Worm (Caenorhabditis elegans): Measurements from ENCODE around the gene C50E10.1.

C50E10.1 gene

DNA sequence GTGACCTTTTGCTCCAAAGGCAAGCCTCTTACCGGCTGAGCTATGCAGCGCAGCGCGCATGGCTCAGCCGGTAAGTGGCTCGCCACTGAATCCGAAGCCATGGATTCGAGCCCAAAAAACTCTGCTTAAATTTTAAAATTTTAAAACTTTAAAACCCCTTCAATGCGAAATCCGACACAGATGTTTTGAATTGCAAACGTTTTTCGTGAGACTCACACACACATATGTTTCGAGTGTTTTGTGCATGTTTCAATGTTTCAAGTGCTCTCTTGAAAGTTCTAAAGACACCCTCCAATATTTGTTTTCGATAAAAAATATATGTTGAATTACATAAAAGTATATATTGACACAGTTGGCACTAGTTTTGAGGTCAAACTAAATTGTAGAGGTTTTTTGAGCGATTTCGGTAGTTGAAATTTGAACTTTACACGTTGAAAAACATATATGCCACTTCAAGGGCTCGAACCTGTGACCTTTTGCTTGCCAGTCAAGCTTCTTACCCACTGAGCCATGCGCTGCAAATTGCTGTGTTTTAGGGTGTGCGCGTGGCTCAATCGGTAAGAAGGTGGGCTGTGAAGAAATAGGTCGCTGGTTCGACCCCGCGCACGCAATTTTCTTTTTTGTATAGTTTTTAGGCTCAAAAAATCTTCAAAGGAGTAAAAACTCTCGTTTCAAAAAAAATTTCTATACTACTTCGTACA, 44.2 kb upstream of the C50E10.1 start:
- TF ChIP-seq aly-2 (tag; optimal IDR thresholded peaks at IDR 0.05), result no peak
- TF ChIP-seq unc-55 (GFP tag; optimal IDR thresholded peaks at IDR 0.05), result no peak
- TF ChIP-seq lin-13 (GFP tag; optimal IDR thresholded peaks at IDR 0.05), result no peak

DNA sequence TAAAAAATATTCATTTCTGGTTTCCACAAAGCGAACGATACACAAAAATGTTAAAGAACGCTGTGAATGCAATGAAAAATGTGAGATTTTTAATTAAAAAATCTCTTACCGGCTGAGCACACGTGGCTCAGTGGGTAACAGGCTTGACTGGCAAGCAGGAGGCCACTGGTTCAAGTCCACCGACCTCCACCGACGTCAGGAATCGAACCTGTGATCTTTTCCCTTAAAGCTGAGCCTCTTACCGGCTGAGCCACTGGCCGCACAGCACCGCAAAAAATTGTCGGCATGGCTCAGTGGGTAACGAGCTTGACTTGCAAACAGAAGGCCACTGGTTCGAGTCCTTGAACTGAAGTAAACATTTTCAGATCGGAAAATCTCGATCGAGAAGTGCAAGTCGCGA, 42.5 kb upstream of the C50E10.1 start, which contains the start of gene C44C11.6:
C44C11.6 (plus strand) TSS at position 23 of the 400 bp plus-strand sequence.
- TF ChIP-seq F13H6.1 (tag; optimal IDR thresholded peaks at IDR 0.05) (peak; percentile 5), nhr-129 (tag; optimal IDR thresholded peaks at IDR 0.05) (peak; percentile 11), elt-3 (tag; optimal IDR thresholded peaks at IDR 0.05) (no peak)

DNA sequence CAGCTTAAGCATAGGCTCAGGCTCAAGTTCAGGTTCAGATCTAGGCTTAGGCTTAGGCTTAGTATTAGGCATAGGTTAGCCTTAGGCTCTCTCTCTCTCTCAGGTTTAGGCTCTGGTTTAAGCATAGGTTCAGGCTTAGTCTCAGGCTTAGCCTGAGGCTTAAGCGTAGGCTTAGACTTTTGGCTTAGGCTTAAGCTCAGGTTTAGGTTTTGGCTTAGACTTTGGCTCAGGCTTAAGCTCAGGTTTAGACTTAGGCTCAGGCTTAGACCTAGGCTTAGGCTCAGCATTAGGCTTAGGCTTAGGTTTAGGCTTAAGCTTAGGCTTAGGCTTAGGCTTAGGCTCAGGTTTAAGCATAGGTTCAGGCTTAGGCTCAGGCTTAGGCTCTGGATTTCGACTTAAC, 41.5 kb upstream of the C50E10.1 start:
- TF ChIP-seq ZK546.5 (tag; optimal IDR thresholded peaks at IDR 0.05) (no peak), Y55F3AM.14 (GFP tag; optimal IDR thresholded peaks at IDR 0.05) (no peak), nhr-6 (tag; optimal IDR thresholded peaks at IDR 0.05) (no peak), lin-13 (GFP tag; optimal IDR thresholded peaks at IDR 0.05) (no peak), unc-62 (GFP tag; optimal IDR thresholded peaks at IDR 0.05) (no peak), elt-3 (tag; optimal IDR thresholded peaks at IDR 0.05) (no peak), dmd-4 (tag; optimal IDR thresholded peaks at IDR 0.05) (no peak), R02D3.7 (tag; optimal IDR thresholded peaks at IDR 0.05) (no peak), aly-2 (tag; optimal IDR thresholded peaks at IDR 0.05) (no peak), nhr-11 (tag; optimal IDR thresholded peaks at IDR 0.05) (no peak), sem-4 (tag; optimal IDR thresholded peaks at IDR 0.05) (no peak), lin-39 (tag; optimal IDR thresholded peaks at IDR 0.05) (no peak), mdl-1 (tag; optimal IDR thresholded peaks at IDR 0.05) (no peak), nhr-23 (tag; optimal IDR thresholded peaks at IDR 0.05) (no peak), mab-5 (tag; optimal IDR thresholded peaks at IDR 0.05) (no peak)

DNA sequence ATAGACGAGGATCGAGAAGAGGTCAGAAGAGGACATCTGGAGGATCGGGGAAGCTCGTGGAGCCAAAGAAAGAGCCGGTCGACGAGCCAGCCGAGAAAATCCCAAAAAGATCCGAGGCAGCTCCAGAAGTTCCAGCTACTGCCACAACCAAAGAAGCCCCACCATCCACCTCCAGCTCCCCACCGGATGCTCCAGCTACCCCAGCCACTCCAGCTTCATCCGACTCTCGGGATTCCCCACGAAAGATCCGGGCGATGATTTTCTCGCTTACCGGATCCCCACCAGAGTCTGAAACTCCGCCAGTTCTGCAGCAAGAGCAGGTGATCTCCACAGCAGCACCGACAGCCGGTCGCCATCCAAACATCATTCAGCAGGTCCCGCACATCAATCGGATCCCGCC, 40.7 kb upstream of the C50E10.1 start:
- TF ChIP-seq ztf-1 (GFP tag; conservative IDR thresholded peaks at IDR 0.05) (no peak), nhr-237 (tag; optimal IDR thresholded peaks at IDR 0.05) (no peak), nhr-11 (tag; optimal IDR thresholded peaks at IDR 0.05) (no peak), nhr-10 (tag; optimal IDR thresholded peaks at IDR 0.05) (no peak)

DNA sequence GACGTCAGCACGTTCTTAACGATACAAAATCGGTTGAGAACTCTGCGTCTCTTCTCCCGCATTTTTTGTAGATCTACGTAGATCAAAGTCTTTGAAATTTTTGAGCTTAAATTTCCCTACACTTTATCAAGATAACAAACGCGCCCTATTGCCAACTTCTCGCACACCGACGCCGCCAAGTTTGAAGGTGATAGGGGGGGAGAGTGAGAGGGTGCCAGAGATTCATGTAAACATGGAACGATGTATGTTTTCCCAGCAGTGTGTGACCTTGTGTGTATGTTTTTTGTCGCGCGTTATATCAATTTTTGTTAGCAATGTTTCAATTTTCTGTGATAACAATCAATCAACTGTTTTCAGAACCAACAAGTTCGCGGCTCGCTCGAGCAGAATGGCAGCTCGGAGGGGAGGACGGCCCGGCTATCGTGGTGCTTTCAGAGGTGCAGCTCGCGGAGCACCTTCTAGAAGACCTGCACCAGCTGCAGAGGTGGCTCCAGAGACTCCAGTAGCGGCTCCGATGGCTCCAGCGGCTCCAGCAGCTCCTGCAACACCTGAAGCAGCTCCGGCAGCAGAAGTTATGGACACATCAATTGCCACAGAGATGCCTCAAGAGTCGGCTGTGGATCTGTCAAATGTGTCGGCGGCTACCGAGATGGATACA, 39.4 kb upstream of the C50E10.1 start:
- TF ChIP-seq nhr-129 (tag; optimal IDR thresholded peaks at IDR 0.05) (peak; percentile 28), fos-1 (tag; optimal IDR thresholded peaks at IDR 0.05) (no peak), ceh-82 (tag; optimal IDR thresholded peaks at IDR 0.05) (no peak), nhr-25 (tag; optimal IDR thresholded peaks at IDR 0.05) (peak; percentile 17), blmp-1 (tag; optimal IDR thresholded peaks at IDR 0.05; ENCODE audit: insufficient read depth) (no peak), nhr-12 (tag; optimal IDR thresholded peaks at IDR 0.05) (no peak), unc-55 (GFP tag; optimal IDR thresholded peaks at IDR 0.05) (peak; percentile 24), Y55F3AM.14 (GFP tag; optimal IDR thresholded peaks at IDR 0.05) (no peak)

DNA sequence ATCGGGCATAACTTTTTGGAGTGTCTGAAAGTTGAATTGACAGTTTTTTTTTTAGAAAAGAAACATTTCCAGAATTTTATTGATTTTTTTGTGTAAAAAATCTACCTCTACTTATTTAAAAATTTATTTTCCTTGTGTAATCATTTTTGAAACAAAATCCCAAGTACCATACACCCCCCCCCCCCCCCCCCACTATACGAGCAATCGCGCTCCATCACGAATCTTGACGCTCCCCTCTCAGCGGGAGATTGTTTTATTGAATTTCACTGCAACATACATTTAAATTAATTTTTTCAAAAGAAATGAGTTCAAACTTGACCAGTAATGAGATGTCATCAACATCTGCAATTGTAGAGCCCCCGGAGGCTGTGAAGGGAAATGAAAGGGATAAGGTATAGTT, 37.4 kb upstream of the C50E10.1 start, which contains the start of gene sop-2:
sop-2 (plus strand) TSS at position 301 of the 400 bp plus-strand sequence.
- TF ChIP-seq elt-1 (tag; optimal IDR thresholded peaks at IDR 0.05) (no peak), snpc-4 (tag; optimal IDR thresholded peaks at IDR 0.05) (no peak), ztf-11 (tag; optimal IDR thresholded peaks at IDR 0.05) (no peak)

- TF ChIP-seq unc-39 (tag; optimal IDR thresholded peaks at IDR 0.05), result no peak
- peak; percentile 69 for TF ChIP-seq nhr-129 (tag; optimal IDR thresholded peaks at IDR 0.05)
- TF ChIP-seq C34F6.9 (tag; optimal IDR thresholded peaks at IDR 0.05), result peak; percentile 82
- TF ChIP-seq nhr-21 (tag; optimal IDR thresholded peaks at IDR 0.05), result peak; percentile 19
- TF ChIP-seq dmd-4 (tag; optimal IDR thresholded peaks at IDR 0.05), result no peak
- no peak for TF ChIP-seq elt-3 (tag; optimal IDR thresholded peaks at IDR 0.05)
- peak; percentile 9 for TF ChIP-seq egl-27 (tag; optimal IDR thresholded peaks at IDR 0.05)
- no peak for TF ChIP-seq mbf-1 (tag; optimal IDR thresholded peaks at IDR 0.05)
- TF ChIP-seq skn-1 (tag; optimal IDR thresholded peaks at IDR 0.05), result no peak
- no peak for TF ChIP-seq unc-62 (GFP tag; optimal IDR thresholded peaks at IDR 0.05)
- no peak for TF ChIP-seq lin-39 (tag; optimal IDR thresholded peaks at IDR 0.05)
- TF ChIP-seq sma-3 (GFP tag; optimal IDR thresholded peaks at IDR 0.05), result peak; percentile 58
- no peak for TF ChIP-seq ceh-16 (tag; optimal IDR thresholded peaks at IDR 0.05)
- peak; percentile 85 for TF ChIP-seq unc-55 (GFP tag; optimal IDR thresholded peaks at IDR 0.05)
- TF ChIP-seq ceh-82 (tag; optimal IDR thresholded peaks at IDR 0.05), result no peak
- no peak for TF ChIP-seq R02D3.7 (tag; optimal IDR thresholded peaks at IDR 0.05)
- peak; percentile 65 for TF ChIP-seq crh-2 (tag; optimal IDR thresholded peaks at IDR 0.05)
- TF ChIP-seq lsy-2 (tag; optimal IDR thresholded peaks at IDR 0.05), result peak; percentile 76 to 95
- TF ChIP-seq lin-11 (tag; optimal IDR thresholded peaks at IDR 0.05), result peak; percentile 59
These were observed 36.9 kb upstream of the C50E10.1 start for ce11 chrII:12339152-12339551.

Data from whole organism, L2 larva.